Fruit fly (Drosophila melanogaster) whole organism, prepupa: ENCODE measurements around the gene Kcmf1.

Experiments used
- CG9139 ChIP-seq: fragments of 200-800 bp; sonication (Bioruptor generic); optimal IDR thresholded peaks from 3 replicates; lab custom pipeline; 2017; ENCODE audit warnings: missing biosample characterization, mild to moderate bottlenecking, missing genetic modification characterization
- fkh ChIP-seq: fragments of 200-800 bp; sonication (Bioruptor generic); optimal IDR thresholded peaks from 3 replicates; lab custom pipeline; 2017; ENCODE audit warnings: missing biosample characterization, mild to moderate bottlenecking, missing genetic modification characterization, moderate library complexity

DNA sequence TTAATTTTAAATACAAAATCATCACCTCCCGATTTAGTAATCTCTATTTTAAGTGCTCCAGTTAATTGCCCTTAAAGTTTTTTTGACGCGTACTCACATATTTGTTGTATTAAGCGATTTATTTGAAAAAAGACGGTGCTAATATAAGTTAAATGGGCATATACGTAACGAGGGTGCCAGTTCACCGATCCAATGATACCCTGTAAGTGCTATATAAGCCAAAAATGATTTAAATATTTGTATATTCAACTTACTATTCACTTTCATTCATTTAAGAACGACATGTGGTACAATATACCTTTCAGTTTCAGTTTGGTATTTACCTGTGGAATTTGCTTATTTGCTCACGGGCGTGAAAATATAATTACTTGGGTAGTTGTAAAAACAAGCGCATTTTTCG, 12.2 kb downstream of the Kcmf1 start:
- peak; percentile 19 for TF ChIP-seq fkh (GFP tag; lab: Kevin White, UChicago)
- TF ChIP-seq CG9139: no peak
